Worm (Caenorhabditis elegans) whole organism, early embryonic: ENCODE data around the gene F58A3.3.

Experiments
- B0310.2 ChIP-seq: sonication (generic microtip); optimal IDR thresholded peaks from 2 replicates; lab custom pipeline; 2016; ENCODE audit warnings: mild to moderate bottlenecking, missing genetic modification characterization, missing compliant biosample characterization
- aly-1 ChIP-seq: sonication (generic microtip); optimal IDR thresholded peaks from 2 replicates; lab custom pipeline; 2016; ENCODE audit warnings: missing genetic modification characterization, missing compliant biosample characterization
- ama-1 ChIP-seq: fragments of 150-350 bp; optimal IDR thresholded peaks from 2 replicates; lab custom pipeline; 2014
- ceh-13 ChIP-seq: fragments of 200-800 bp; sonication (Bioruptor generic); optimal IDR thresholded peaks from 2 replicates; lab custom pipeline; 2018; ENCODE audit warnings: mild to moderate bottlenecking, missing genetic modification characterization, missing compliant biosample characterization
- ceh-36 ChIP-seq: sonication (generic microtip); optimal IDR thresholded peaks from 2 replicates; lab custom pipeline; 2016; ENCODE audit warnings: missing genetic modification characterization, inconsistent platforms, missing compliant biosample characterization
- ets-7 ChIP-seq: sonication (generic microtip); optimal IDR thresholded peaks from 2 replicates; lab custom pipeline; 2016; ENCODE audit warnings: missing genotype, missing genetic modification characterization, missing compliant biosample characterization
- flt-1 ChIP-seq: fragments of 200-800 bp; sonication (Bioruptor generic); IDR thresholded peaks from 2 replicates; pipeline ENCODE4 v1.3.6; 2022; ENCODE audit warnings: missing genetic modification characterization, missing compliant biosample characterization
- hmg-4 ChIP-seq: fragments of 200-800 bp; sonication (Bioruptor generic); optimal IDR thresholded peaks from 2 replicates; lab custom pipeline; 2018; ENCODE audit warnings: mild to moderate bottlenecking, missing genetic modification characterization, missing compliant biosample characterization
- hnd-1 ChIP-seq: sonication (generic microtip); optimal IDR thresholded peaks from 2 replicates; lab custom pipeline; 2016; ENCODE audit warnings: missing genetic modification characterization, missing compliant biosample characterization
- pes-1 ChIP-seq: fragments of 200-800 bp; sonication (Bioruptor generic); IDR thresholded peaks from 2 replicates; pipeline ENCODE4 v1.3.6; 2022; ENCODE audit warnings: missing genetic modification reagents, missing genetic modification characterization, missing compliant biosample characterization
- scrt-1 ChIP-seq: fragments of 200-800 bp; sonication (Bioruptor generic); IDR thresholded peaks from 2 replicates; pipeline ENCODE4 v1.3.6; 2022; ENCODE audit warnings: missing genetic modification characterization, missing compliant biosample characterization
- sea-1 ChIP-seq: fragments of 200-800 bp; sonication (Bioruptor generic); conservative IDR thresholded peaks from 2 replicates; pipeline ENCODE4 v1.3.6; 2022; ENCODE audit warnings: missing genetic modification characterization, missing compliant biosample characterization
- tbx-11 ChIP-seq: fragments of 200-800 bp; sonication (Bioruptor generic); IDR thresholded peaks from 2 replicates; pipeline ENCODE4 v1.3.6; 2022; ENCODE audit warnings: missing genetic modification characterization, missing compliant biosample characterization
- tra-4 ChIP-seq: sonication (generic microtip); optimal IDR thresholded peaks from 2 replicates; lab custom pipeline; 2017; ENCODE audit warnings: missing genetic modification characterization, missing compliant biosample characterization

ce11 chrX:10999176-10999575 lies 13.3 kb upstream of the F58A3.3 start, which contains the start of gene F59F3.6:
- no peak for TF ChIP-seq ama-1 (lab: Kevin White, UChicago)
- no peak for TF ChIP-seq B0310.2
- no peak for TF ChIP-seq ets-7 (tag; lab: Kevin White, UChicago)
- no peak for TF ChIP-seq flt-1
- TF ChIP-seq sea-1 (GFP tag; lab: Robert Waterston, UW) = no peak
- TF ChIP-seq hmg-4 (GFP tag; lab: Kevin White, UChicago) = no peak
- TF ChIP-seq aly-1 (tag; lab: Kevin White, UChicago) = no peak
- TF ChIP-seq hnd-1 = no peak
- no peak for TF ChIP-seq pes-1 (GFP tag; lab: Robert Waterston, UW)
- no peak for TF ChIP-seq tra-4 (tag; lab: Kevin White, UChicago)
- no peak for TF ChIP-seq tbx-11 (GFP tag; lab: Robert Waterston, UW)
- TF ChIP-seq scrt-1 (GFP tag; lab: Robert Waterston, UW) = no peak
- no peak for TF ChIP-seq ceh-36
- TF ChIP-seq ceh-13 = no peak
